Worm (Caenorhabditis elegans): ENCODE results near the gene cct-4.

cct-4 gene

DNA sequence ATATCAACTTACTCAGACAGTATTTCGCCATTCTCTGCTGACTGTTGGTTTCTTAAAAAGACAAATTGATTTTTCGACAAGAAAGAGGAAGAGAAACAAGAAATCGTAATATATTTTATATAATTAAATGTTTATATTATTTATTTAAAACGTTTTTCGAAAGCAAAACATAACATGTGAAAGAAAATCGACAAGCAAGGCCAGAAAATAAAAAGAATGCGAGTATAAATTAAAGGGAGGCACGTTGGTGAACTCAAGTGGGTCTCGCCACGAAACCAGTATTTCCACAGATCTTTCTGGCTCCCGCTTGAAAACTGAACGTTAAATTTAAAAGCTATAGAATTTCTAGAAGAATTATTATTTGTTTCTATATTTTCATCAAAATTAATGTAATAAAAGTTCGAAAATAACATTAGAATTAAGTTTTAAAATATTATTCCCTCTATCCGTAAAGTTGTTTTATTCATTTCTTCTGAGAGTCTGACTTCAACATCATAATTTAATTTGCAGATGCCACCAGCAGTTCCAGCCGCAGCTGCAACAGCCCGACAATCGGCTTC, at the start of gene cct-4, which contains the start of gene nst-1:
Gene cct-4 (plus strand): TSS at position 510 of the 560 bp plus-strand sequence.
Gene nst-1 (minus strand): TSS at position 51 of the 560 bp plus-strand sequence.
- TF ChIP-seq hnd-1 (tag; optimal IDR thresholded peaks at IDR 0.05) (no peak), ama-1 (optimal IDR thresholded peaks at IDR 0.05) (no peak), ceh-36 (tag; optimal IDR thresholded peaks at IDR 0.05) (no peak), ceh-13 (GFP tag; optimal IDR thresholded peaks at IDR 0.05) (no peak), ets-7 (tag; optimal IDR thresholded peaks at IDR 0.05) (no peak), pes-1 (GFP tag; IDR thresholded peaks at IDR 0.05) (no peak), F13C5.2 (tag; optimal IDR thresholded peaks at IDR 0.05) (no peak), hmbx-1 (tag; optimal IDR thresholded peaks at IDR 0.05) (no peak), B0310.2 (tag; optimal IDR thresholded peaks at IDR 0.05) (no peak)

- TF ChIP-seq ama-1 (optimal IDR thresholded peaks at IDR 0.05): no peak
- TF ChIP-seq flt-1 (GFP tag; IDR thresholded peaks at IDR 0.05): no peak
- TF ChIP-seq tbx-11 (GFP tag; IDR thresholded peaks at IDR 0.05): no peak
- TF ChIP-seq ets-7 (tag; optimal IDR thresholded peaks at IDR 0.05): no peak
- TF ChIP-seq tra-4 (tag; optimal IDR thresholded peaks at IDR 0.05): no peak
- TF ChIP-seq scrt-1 (GFP tag; IDR thresholded peaks at IDR 0.05): no peak
- no peak for TF ChIP-seq ceh-36 (tag; optimal IDR thresholded peaks at IDR 0.05)
- TF ChIP-seq hmbx-1 (tag; optimal IDR thresholded peaks at IDR 0.05): no peak
- no peak for TF ChIP-seq pes-1 (GFP tag; IDR thresholded peaks at IDR 0.05)
- no peak for TF ChIP-seq B0310.2 (tag; optimal IDR thresholded peaks at IDR 0.05)
- no peak for TF ChIP-seq sea-1 (GFP tag; conservative IDR thresholded peaks at IDR 0.05)
- TF ChIP-seq aly-1 (tag; optimal IDR thresholded peaks at IDR 0.05): no peak
- no peak for TF ChIP-seq tbx-37 (GFP tag; conservative IDR thresholded peaks at IDR 0.05)
- TF ChIP-seq ceh-13 (GFP tag; optimal IDR thresholded peaks at IDR 0.05): no peak
- no peak for TF ChIP-seq hmg-4 (GFP tag; optimal IDR thresholded peaks at IDR 0.05)
- TF ChIP-seq hnd-1 (tag; optimal IDR thresholded peaks at IDR 0.05): no peak
- no peak for TF ChIP-seq F13C5.2 (tag; optimal IDR thresholded peaks at IDR 0.05)
Measured at ce11 chrII:8238155-8238554, 45.3 kb upstream of the cct-4 start, which contains the start of gene nlp-5. Gene nlp-5 (plus strand): TSS chrII:8238455.

- TF ChIP-seq ets-7 (tag; optimal IDR thresholded peaks at IDR 0.05) (no peak), hnd-1 (tag; optimal IDR thresholded peaks at IDR 0.05) (no peak), flt-1 (GFP tag; IDR thresholded peaks at IDR 0.05) (no peak), sea-1 (GFP tag; conservative IDR thresholded peaks at IDR 0.05) (no peak)
Measured at ce11 chrII:8246476-8246875, 37.0 kb upstream of the cct-4 start, which contains the start of gene F35C11.3. Gene F35C11.3 (plus strand): TSS chrII:8246776.

DNA sequence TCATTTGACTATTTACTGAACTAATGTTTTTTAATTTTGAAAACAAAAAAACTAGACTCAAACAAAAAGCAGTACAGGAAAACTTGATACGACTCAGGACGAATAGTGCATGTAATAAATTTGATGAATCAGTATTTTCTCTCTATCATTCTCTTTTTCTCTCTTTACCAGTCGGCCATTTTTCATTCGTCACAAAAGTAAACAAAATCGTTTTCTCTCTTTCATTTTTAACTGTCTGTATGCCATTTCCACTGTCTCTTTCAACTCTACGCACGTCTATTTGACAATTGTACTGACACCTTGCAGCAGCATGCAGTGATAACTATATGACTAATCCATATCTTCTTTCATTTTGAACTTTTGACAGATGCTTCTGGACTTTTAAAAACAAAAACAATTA, 34.7 kb upstream of the cct-4 start, which contains the start of the genes F35C11.2 and F35C11.4:
Gene F35C11.2 (minus strand): TSS at position 90 of the 400 bp plus-strand sequence.
Gene F35C11.4 (plus strand): TSS at position 260 of the 400 bp plus-strand sequence.
- TF ChIP-seq ets-7 (tag; optimal IDR thresholded peaks at IDR 0.05) (no peak), tra-4 (tag; optimal IDR thresholded peaks at IDR 0.05) (no peak), tbx-37 (GFP tag; conservative IDR thresholded peaks at IDR 0.05) (no peak), hmbx-1 (tag; optimal IDR thresholded peaks at IDR 0.05) (no peak), ceh-36 (tag; optimal IDR thresholded peaks at IDR 0.05) (no peak), hnd-1 (tag; optimal IDR thresholded peaks at IDR 0.05) (no peak), F13C5.2 (tag; optimal IDR thresholded peaks at IDR 0.05) (no peak), B0310.2 (tag; optimal IDR thresholded peaks at IDR 0.05) (no peak), ama-1 (optimal IDR thresholded peaks at IDR 0.05) (no peak), flt-1 (GFP tag; IDR thresholded peaks at IDR 0.05) (no peak), tbx-11 (GFP tag; IDR thresholded peaks at IDR 0.05) (no peak), scrt-1 (GFP tag; IDR thresholded peaks at IDR 0.05) (no peak)

DNA sequence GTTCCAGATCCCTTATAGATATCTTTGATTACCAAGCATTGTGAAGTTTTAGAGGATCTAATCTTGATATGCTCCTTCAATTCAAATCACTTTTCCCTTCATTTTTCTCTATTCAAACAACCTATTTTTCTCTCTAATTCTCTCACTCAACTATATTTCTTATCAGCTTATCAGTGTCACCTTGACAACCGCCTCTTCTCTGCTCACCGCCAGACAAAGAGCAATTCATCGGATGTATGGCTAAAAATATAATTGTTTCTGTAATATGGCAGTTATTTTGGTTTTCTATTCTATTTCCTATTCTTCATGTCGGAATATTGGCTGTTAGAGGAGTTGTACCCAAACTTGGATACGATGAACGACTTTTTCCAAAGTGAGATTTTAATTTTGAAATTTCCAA, 33.8 kb upstream of the cct-4 start:
- TF ChIP-seq hmg-4 (GFP tag; optimal IDR thresholded peaks at IDR 0.05) (no peak), tbx-37 (GFP tag; conservative IDR thresholded peaks at IDR 0.05) (no peak), F13C5.2 (tag; optimal IDR thresholded peaks at IDR 0.05) (no peak), tra-4 (tag; optimal IDR thresholded peaks at IDR 0.05) (no peak), B0310.2 (tag; optimal IDR thresholded peaks at IDR 0.05) (no peak), ets-7 (tag; optimal IDR thresholded peaks at IDR 0.05) (no peak)

- TF ChIP-seq tbx-37 (GFP tag; conservative IDR thresholded peaks at IDR 0.05) (no peak), ceh-13 (GFP tag; optimal IDR thresholded peaks at IDR 0.05) (no peak), B0310.2 (tag; optimal IDR thresholded peaks at IDR 0.05) (no peak), ceh-36 (tag; optimal IDR thresholded peaks at IDR 0.05) (no peak), sea-1 (GFP tag; conservative IDR thresholded peaks at IDR 0.05) (no peak), pes-1 (GFP tag; IDR thresholded peaks at IDR 0.05) (no peak), F13C5.2 (tag; optimal IDR thresholded peaks at IDR 0.05) (no peak), hmg-4 (GFP tag; optimal IDR thresholded peaks at IDR 0.05) (no peak), tra-4 (tag; optimal IDR thresholded peaks at IDR 0.05) (no peak), ets-7 (tag; optimal IDR thresholded peaks at IDR 0.05) (no peak), hmbx-1 (tag; optimal IDR thresholded peaks at IDR 0.05) (no peak), scrt-1 (GFP tag; IDR thresholded peaks at IDR 0.05) (no peak), ama-1 (optimal IDR thresholded peaks at IDR 0.05) (no peak), flt-1 (GFP tag; IDR thresholded peaks at IDR 0.05) (no peak), hnd-1 (tag; optimal IDR thresholded peaks at IDR 0.05) (no peak), tbx-11 (GFP tag; IDR thresholded peaks at IDR 0.05) (no peak)
Measured at ce11 chrII:8253160-8253793, 30.2 kb upstream of the cct-4 start, which contains the start of gene F35C11.5. Gene F35C11.5 (plus strand): TSS chrII:8253743.

DNA sequence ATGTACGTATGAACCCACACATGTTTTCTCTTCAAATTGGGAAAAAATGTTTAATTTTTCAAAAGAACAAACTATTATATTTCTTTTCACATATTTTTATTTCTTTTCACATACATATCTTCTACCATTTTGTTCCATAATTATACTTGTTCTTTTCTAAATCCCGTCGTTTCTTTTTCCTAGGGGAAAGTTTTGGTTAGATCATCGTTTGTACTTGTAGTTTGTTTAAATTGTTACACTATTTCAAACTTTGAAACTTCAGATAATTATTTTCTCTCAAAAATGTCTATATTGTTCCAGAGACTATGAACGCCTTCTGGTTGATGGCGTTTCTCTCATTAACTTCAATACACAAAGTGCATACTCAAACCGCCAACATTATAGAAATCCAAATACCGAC, 27.5 kb upstream of the cct-4 start, which contains the start of gene F35C11.7:
Gene F35C11.7 (plus strand): TSS at position 301 of the 400 bp plus-strand sequence.
- TF ChIP-seq tra-4 (tag; optimal IDR thresholded peaks at IDR 0.05): no peak
- TF ChIP-seq F13C5.2 (tag; optimal IDR thresholded peaks at IDR 0.05): no peak
- no peak for TF ChIP-seq hmbx-1 (tag; optimal IDR thresholded peaks at IDR 0.05)
- no peak for TF ChIP-seq ceh-13 (GFP tag; optimal IDR thresholded peaks at IDR 0.05)
- no peak for TF ChIP-seq aly-1 (tag; optimal IDR thresholded peaks at IDR 0.05)
- no peak for TF ChIP-seq B0310.2 (tag; optimal IDR thresholded peaks at IDR 0.05)
- no peak for TF ChIP-seq tbx-37 (GFP tag; conservative IDR thresholded peaks at IDR 0.05)
- no peak for TF ChIP-seq sea-1 (GFP tag; conservative IDR thresholded peaks at IDR 0.05)
- no peak for TF ChIP-seq ceh-36 (tag; optimal IDR thresholded peaks at IDR 0.05)
- no peak for TF ChIP-seq pes-1 (GFP tag; IDR thresholded peaks at IDR 0.05)
- no peak for TF ChIP-seq ama-1 (optimal IDR thresholded peaks at IDR 0.05)
- no peak for TF ChIP-seq hnd-1 (tag; optimal IDR thresholded peaks at IDR 0.05)
- no peak for TF ChIP-seq hmg-4 (GFP tag; optimal IDR thresholded peaks at IDR 0.05)
- TF ChIP-seq ets-7 (tag; optimal IDR thresholded peaks at IDR 0.05): no peak
- no peak for TF ChIP-seq flt-1 (GFP tag; IDR thresholded peaks at IDR 0.05)
- no peak for TF ChIP-seq tbx-11 (GFP tag; IDR thresholded peaks at IDR 0.05)
- TF ChIP-seq scrt-1 (GFP tag; IDR thresholded peaks at IDR 0.05): no peak

Measured in whole organism, early embryonic.